Fruit fly (Drosophila melanogaster) whole organism, embryonic: ENCODE data around the gene CG12116.

Experiments
- B-H2 ChIP-seq: fragments of 200-800 bp; sonication (Bioruptor generic); optimal IDR thresholded peaks from 2 replicates; lab custom pipeline; 2018; ENCODE audit warnings: missing biosample characterization, mild to moderate bottlenecking, missing genetic modification characterization
- BtbVII ChIP-seq: fragments of 200-800 bp; sonication (Bioruptor generic); optimal IDR thresholded peaks from 3 replicates; lab custom pipeline; 2017; ENCODE audit warnings: missing biosample characterization, mild to moderate bottlenecking, missing genetic modification characterization
- CG10267 ChIP-seq: fragments of 200-800 bp; sonication (Bioruptor generic); optimal IDR thresholded peaks from 2 replicates; lab custom pipeline; 2018; ENCODE audit warnings: missing biosample characterization, mild to moderate bottlenecking, missing genetic modification characterization, moderate library complexity
- CG10654 ChIP-seq: fragments of 200-800 bp; sonication (Bioruptor generic); optimal IDR thresholded peaks from 2 replicates; lab custom pipeline; 2016; ENCODE audit warnings: missing biosample characterization, missing genetic modification characterization
- CG11695 ChIP-seq: fragments of 200-800 bp; sonication (Bioruptor generic); IDR thresholded peaks from 3 replicates; pipeline ENCODE4 v1.3.6; 2022; ENCODE audit warnings: missing biosample characterization, missing genetic modification characterization
- CG13123 ChIP-seq: fragments of 200-800 bp; sonication (Bioruptor generic); optimal IDR thresholded peaks from 2 replicates; lab custom pipeline; 2016; ENCODE audit warnings: missing biosample characterization, missing genetic modification characterization
- CG14050 ChIP-seq: fragments of 200-800 bp; sonication (Bioruptor generic); IDR thresholded peaks from 3 replicates; pipeline ENCODE4 v1.3.6; 2022; ENCODE audit warnings: missing biosample characterization, missing genetic modification characterization
- CG17829 ChIP-seq: fragments of 200-800 bp; optimal IDR thresholded peaks from 2 replicates; lab custom pipeline; 2019; ENCODE audit warnings: missing biosample characterization, mild to moderate bottlenecking, missing genetic modification characterization, moderate library complexity
- CG18262 ChIP-seq: fragments of 200-800 bp; optimal IDR thresholded peaks from 3 replicates; lab custom pipeline; 2019; ENCODE audit warnings: missing biosample characterization, mild to moderate bottlenecking, missing genetic modification characterization, moderate library complexity
- CG18476 ChIP-seq: fragments of 200-800 bp; sonication (Bioruptor generic); optimal IDR thresholded peaks from 2 replicates; lab custom pipeline; 2016; ENCODE audit warnings: missing biosample characterization, mild to moderate bottlenecking, missing genetic modification characterization
- CG3065 ChIP-seq: fragments of 200-800 bp; sonication (Bioruptor generic); optimal IDR thresholded peaks from 2 replicates; lab custom pipeline; 2016; ENCODE audit warnings: missing biosample characterization, missing genetic modification characterization
- CG31441 ChIP-seq: fragments of 200-800 bp; sonication (Bioruptor generic); IDR thresholded peaks from 2 replicates; pipeline ENCODE4 v1.3.6; 2022; ENCODE audit warnings: missing biosample characterization, missing genetic modification characterization
- CG34376 ChIP-seq: fragments of 200-800 bp; sonication (Bioruptor generic); optimal IDR thresholded peaks from 2 replicates; lab custom pipeline; 2018; ENCODE audit warnings: missing biosample characterization, mild to moderate bottlenecking, missing genetic modification characterization
- CG4360 ChIP-seq: fragments of 200-800 bp; sonication (Bioruptor generic); IDR thresholded peaks from 2 replicates; pipeline ENCODE4 v1.3.6; 2022; ENCODE audit warnings: missing biosample characterization, missing genetic modification characterization
- CG5180 ChIP-seq: fragments of 200-800 bp; sonication (Bioruptor generic); optimal IDR thresholded peaks from 3 replicates; lab custom pipeline; 2017; ENCODE audit warnings: missing biosample characterization, missing genetic modification characterization, mild to moderate bottlenecking, moderate library complexity, missing genetic modification reagents
- CG9437 ChIP-seq: fragments of 200-800 bp; sonication (Bioruptor generic); optimal IDR thresholded peaks from 2 replicates; lab custom pipeline; 2018; ENCODE audit warnings: missing biosample characterization, mild to moderate bottlenecking, missing genetic modification characterization
- Dfd ChIP-seq, 2 experiments: fragments of >200 bp; optimal IDR thresholded peaks; 2 replicates each; lab custom pipeline; 2017; ENCODE audit warnings: missing biosample characterization in 2 of 2, missing genetic modification characterization in 2 of 2
- ERR ChIP-seq: fragments of 200-800 bp; sonication (Bioruptor generic); optimal IDR thresholded peaks from 2 replicates; lab custom pipeline; 2016; ENCODE audit warnings: missing biosample characterization, missing genetic modification characterization
- Mrtf ChIP-seq: fragments of 200-800 bp; sonication (Bioruptor generic); IDR thresholded peaks from 3 replicates; pipeline ENCODE4 v1.3.6; 2022; ENCODE audit warnings: missing biosample characterization, missing genetic modification characterization
- Pdp1 ChIP-seq, 2 experiments: fragments of 200-800 bp; sonication (Bioruptor generic); optimal IDR thresholded peaks; 3 replicates each; lab custom pipeline; 2016; ENCODE audit warnings: missing biosample characterization in 2 of 2, missing genetic modification characterization in 2 of 2, mild to moderate bottlenecking in 1 of 2, moderate library complexity in 1 of 2
- az2 ChIP-seq: fragments of 200-800 bp; sonication (Bioruptor generic); optimal IDR thresholded peaks from 3 replicates; lab custom pipeline; 2016; ENCODE audit warnings: missing biosample characterization, missing genetic modification characterization
- bcd ChIP-seq: fragments of 200-800 bp; sonication (Bioruptor generic); optimal IDR thresholded peaks from 2 replicates; lab custom pipeline; 2017; ENCODE audit warnings: missing biosample characterization, mild to moderate bottlenecking, missing genetic modification characterization
- bsh ChIP-seq, 2 experiments: fragments of 200-800 bp; sonication (Bioruptor generic); optimal IDR thresholded peaks; 2 replicates each; lab custom pipeline; 2017 to 2018; ENCODE audit warnings: mild to moderate bottlenecking in 2 of 2, missing biosample characterization in 2 of 2, missing genetic modification characterization in 2 of 2, moderate library complexity in 1 of 2
- emc ChIP-seq: fragments of 200-800 bp; sonication (Bioruptor generic); optimal IDR thresholded peaks from 2 replicates; lab custom pipeline; 2016; ENCODE audit warnings: missing biosample characterization, missing genetic modification characterization
- jumu ChIP-seq: fragments of 200-800 bp; sonication (Bioruptor generic); optimal IDR thresholded peaks from 3 replicates; lab custom pipeline; 2016; ENCODE audit warnings: missing biosample characterization, missing genetic modification characterization
- lmd ChIP-seq: fragments of 200-800 bp; sonication (Bioruptor generic); IDR thresholded peaks from 2 replicates; pipeline ENCODE4 v1.3.6; 2022; ENCODE audit warnings: missing biosample characterization, missing genetic modification characterization
- otp ChIP-seq: fragments of 200-800 bp; sonication (Bioruptor generic); IDR thresholded peaks from 3 replicates; pipeline ENCODE4, ENCODE4 v1.3.6; 2022; ENCODE audit warnings: missing biosample characterization, missing genetic modification characterization
- pros ChIP-seq: fragments of 200-800 bp; sonication (Bioruptor generic); optimal IDR thresholded peaks from 3 replicates; lab custom pipeline; 2019; ENCODE audit warnings: missing biosample characterization, mild to moderate bottlenecking, missing genetic modification characterization, moderate library complexity
- pzg ChIP-seq: fragments of 200-800 bp; sonication (Bioruptor generic); optimal IDR thresholded peaks from 3 replicates; lab custom pipeline; 2018; ENCODE audit warnings: missing biosample characterization, mild to moderate bottlenecking, missing genetic modification characterization, moderate library complexity
- sens-2 ChIP-seq: fragments of 200-800 bp; sonication (Bioruptor generic); IDR thresholded peaks from 2 replicates; pipeline ENCODE4 v1.3.6; 2022; ENCODE audit warnings: missing biosample characterization, missing genetic modification characterization
- seq ChIP-seq: fragments of 200-800 bp; sonication (Bioruptor generic); IDR thresholded peaks from 2 replicates; pipeline ENCODE4 v1.3.6; 2022; ENCODE audit warnings: missing biosample characterization, missing genetic modification characterization
- sim ChIP-seq: fragments of 200-800 bp; sonication (Bioruptor generic); IDR thresholded peaks from 2 replicates; pipeline ENCODE4 v1.3.6; 2022; ENCODE audit warnings: missing biosample characterization, missing genetic modification characterization

The CG12116 gene

DNA sequence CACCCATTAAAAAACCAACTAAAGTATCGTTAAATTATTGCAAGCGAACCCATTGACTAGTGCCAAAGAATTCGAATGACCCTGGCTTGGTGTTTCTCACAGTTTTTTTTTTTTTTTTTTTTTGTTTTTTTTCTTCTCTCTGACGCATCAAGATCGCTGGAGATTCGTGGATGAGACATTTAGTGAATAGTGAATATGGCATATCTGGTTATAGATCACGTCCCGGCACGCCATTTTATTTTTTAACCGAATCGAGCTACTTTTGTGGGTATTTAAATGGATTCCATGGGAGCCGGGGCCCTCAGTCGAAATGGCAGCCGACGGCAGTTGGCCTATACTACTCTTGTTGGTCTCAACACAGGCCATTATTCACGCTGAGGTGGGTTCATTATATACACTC lies 8.0 kb upstream of the CG12116 start, which contains the start of gene Cp7Fc:
Gene Cp7Fc (plus strand): TSS at position 301 of the 400 bp plus-strand sequence.
- TF ChIP-seq CG17829, result no peak
- TF ChIP-seq CG34376, result no peak
- TF ChIP-seq CG10267 (tag; lab: Kevin White, UChicago), result no peak
- TF ChIP-seq pzg (GFP tag; lab: Kevin White, UChicago), result no peak
- TF ChIP-seq CG4360 (GFP tag; lab: Robert Waterston, UW), result no peak
- TF ChIP-seq ERR (GFP tag; lab: Kevin White, UChicago), result no peak
- no peak for TF ChIP-seq emc (GFP tag; lab: Kevin White, UChicago)
- no peak for TF ChIP-seq CG14050 (GFP tag; lab: Robert Waterston, UW)
- no peak for TF ChIP-seq otp (GFP tag; lab: Robert Waterston, UW)
- no peak for TF ChIP-seq sim (GFP tag; lab: Robert Waterston, UW)
- TF ChIP-seq bsh (GFP tag; optimal IDR thresholded peaks at IDR 0.05; lab: Kevin White, UChicago), result no peak
- TF ChIP-seq bcd (GFP tag; lab: Kevin White, UChicago), result no peak
- no peak for TF ChIP-seq B-H2
- TF ChIP-seq, all 482 proteins: peak for 0

DNA sequence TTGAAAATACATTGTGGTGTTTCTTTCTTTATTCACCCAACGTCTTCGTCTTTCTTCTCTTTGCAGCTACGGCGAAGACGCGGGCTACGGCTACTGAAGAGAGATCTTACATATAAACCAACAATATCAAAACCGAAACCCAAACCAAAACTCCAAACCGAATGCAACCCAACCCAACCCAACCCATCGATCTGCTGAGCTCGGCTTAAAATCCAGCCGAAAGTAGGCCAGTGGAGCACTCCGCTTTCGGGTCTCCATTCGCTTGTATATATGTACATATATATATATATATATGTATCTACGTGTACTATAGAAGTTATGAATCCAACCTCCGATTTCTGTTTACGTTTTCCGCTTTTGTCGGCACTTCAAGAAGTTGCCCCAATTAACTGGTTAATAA lies 6.8 kb upstream of the CG12116 start:
- TF ChIP-seq jumu (GFP tag; lab: Kevin White, UChicago) (no peak), CG5180 (peak; percentile 29), Mrtf (no peak), CG11695 (no peak)

DNA sequence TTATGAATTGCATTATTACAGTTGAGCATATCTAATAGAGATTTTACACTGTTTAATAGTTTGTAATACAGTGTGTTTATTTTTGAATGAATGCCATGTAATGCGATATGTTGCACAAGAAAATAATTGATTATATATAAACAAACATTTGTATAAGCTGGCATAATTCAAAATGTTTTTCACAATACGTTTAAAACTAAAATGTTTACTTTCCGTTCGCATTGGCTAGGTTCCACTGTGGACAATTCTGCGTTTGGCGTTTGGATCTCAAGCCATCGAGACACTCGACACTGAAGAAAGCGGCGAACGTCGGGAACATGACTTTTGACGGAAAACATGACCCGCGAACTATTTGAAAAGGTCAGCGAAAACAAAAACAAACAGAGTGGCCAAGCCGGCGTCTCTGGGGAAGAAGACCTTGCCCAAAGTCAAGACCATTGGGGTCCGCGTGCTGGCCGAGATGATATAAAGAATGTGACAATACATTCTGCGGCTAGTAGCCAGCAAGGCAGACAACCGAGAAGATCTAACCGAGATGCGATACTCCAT lies 4.6 kb upstream of the CG12116 start, which contains the start of gene Cp7Fb:
Gene Cp7Fb (plus strand): TSS at position 499 of the 549 bp plus-strand sequence.
- TF ChIP-seq CG13123 (GFP tag; lab: Kevin White, UChicago) (no peak), CG3065 (GFP tag; lab: Kevin White, UChicago) (no peak), CG18476 (GFP tag; lab: Kevin White, UChicago) (no peak), az2 (no peak), lmd (GFP tag; lab: Robert Waterston, UW) (no peak), seq (no peak), pros (GFP tag; lab: Kevin White, UChicago) (no peak), CG10654 (GFP tag; lab: Kevin White, UChicago) (no peak), CG18262 (tag; lab: Kevin White, UChicago) (no peak)

DNA sequence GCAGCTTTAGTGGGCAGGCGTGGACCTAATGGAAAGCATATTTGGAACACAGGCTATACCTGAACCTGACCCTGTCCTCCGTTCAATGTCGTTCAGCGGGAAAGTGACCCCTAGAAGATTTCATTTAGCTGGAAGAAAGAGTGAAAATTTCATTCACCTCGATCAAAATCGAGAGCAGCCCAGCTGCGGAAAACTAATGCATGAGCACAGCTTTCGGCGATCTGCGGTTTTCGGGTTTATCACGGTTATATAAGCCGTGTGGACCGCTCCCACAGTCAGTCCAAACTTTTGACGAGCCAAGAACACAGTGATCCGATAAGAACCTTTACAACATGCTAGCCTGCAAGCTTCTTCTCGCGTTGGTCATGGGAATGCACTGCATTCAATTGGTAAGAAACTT lies 1.8 kb upstream of the CG12116 start, which contains the start of gene Cp7Fa:
Gene Cp7Fa (plus strand): TSS at position 301 of the 400 bp plus-strand sequence.
- TF ChIP-seq Dfd (GFP tag; optimal IDR thresholded peaks at IDR 0.05; lab: Kevin White, UChicago), result no peak
- TF ChIP-seq CG9437 (GFP tag; lab: Kevin White, UChicago), result no peak

DNA sequence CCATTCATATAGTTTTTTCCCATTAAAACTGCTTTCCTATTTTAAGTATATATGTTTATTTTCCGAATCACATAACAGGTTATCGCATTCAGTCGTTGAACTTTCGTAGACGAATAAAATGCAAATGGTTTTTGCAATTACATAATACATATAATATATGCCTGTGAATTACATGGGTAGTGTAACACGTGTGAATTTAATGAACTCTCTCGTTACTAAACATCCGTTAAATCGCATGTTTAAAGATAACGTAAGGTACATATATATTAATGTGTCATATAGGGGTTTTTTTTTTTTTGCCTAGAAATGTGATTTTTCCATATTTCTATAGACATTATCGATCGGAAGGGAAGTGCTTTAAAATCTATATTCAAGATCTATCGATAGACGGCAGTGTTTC lies 794 bp upstream of the CG12116 start:
- TF ChIP-seq CG31441 (GFP tag; lab: Robert Waterston, UW) (no peak), sens-2 (GFP tag; lab: Robert Waterston, UW) (no peak), BtbVII (no peak), Pdp1 (GFP tag; optimal IDR thresholded peaks at IDR 0.05; lab: Kevin White, UChicago) (peak in 1 of 2 experiments; percentile 68), CG17829 (no peak)
